Fruit fly (Drosophila melanogaster): ENCODE measurements around the gene CG12502.

The CG12502 gene

DNA sequence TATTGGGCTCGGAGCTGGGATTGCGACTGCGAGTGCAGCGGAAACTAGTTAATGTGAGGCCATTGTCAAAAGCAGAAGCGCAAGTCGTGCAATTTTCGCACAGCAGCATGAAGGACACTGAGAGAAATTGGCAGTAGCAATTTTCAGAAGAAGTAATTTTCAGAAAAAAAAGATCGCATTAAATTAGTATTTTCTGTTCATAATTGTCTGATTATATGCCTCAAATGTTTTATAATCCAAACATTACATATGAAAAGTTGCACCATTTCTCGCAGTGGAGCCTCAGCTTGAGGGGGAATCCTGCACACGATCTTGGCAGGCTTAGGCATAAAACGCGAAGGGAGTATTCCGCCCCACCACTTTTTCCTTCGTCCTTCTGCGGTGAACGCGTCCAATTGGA lies 39.2 kb downstream of the CG12502 start (continued):
- peak; percentile 45; the same call in 1 of the 3 replicates for TF ChIP-seq CG11093 (GFP tag; IDR thresholded peaks at IDR 0.05)
- no peak for TF ChIP-seq Lim3 (GFP tag; IDR thresholded peaks at IDR 0.05)
- no peak for TF ChIP-seq CG3163 (GFP tag; optimal IDR thresholded peaks at IDR 0.05)
- TF ChIP-seq slou (GFP tag; optimal IDR thresholded peaks at IDR 0.05), result no peak
- peak; percentile 58 for TF ChIP-seq CG6254 (GFP tag; optimal IDR thresholded peaks at IDR 0.05)
- TF ChIP-seq jigr1 (GFP tag; IDR thresholded peaks at IDR 0.05), result no peak
- no peak for TF ChIP-seq CG15479 (GFP tag; optimal IDR thresholded peaks at IDR 0.05)
- TF ChIP-seq CG11504 (tag; optimal IDR thresholded peaks at IDR 0.05), result peak; percentile 57
- no peak for TF ChIP-seq B-H2 (GFP tag; optimal IDR thresholded peaks at IDR 0.05)
- TF ChIP-seq CG7357 (GFP tag; IDR thresholded peaks at IDR 0.05), result peak; percentile 55; the same call in 1 of the 3 replicates
- TF ChIP-seq CG9727 (GFP tag; optimal IDR thresholded peaks at IDR 0.05), result peak; percentile 20
- peak; percentile 27 for TF ChIP-seq CG7745 (tag; optimal IDR thresholded peaks at IDR 0.05)
- TF ChIP-seq jumu (GFP tag; optimal IDR thresholded peaks at IDR 0.05), result peak; percentile 65
- peak; percentile 46; the same call in 1 of the 2 replicates for TF ChIP-seq Rx (GFP tag; IDR thresholded peaks at IDR 0.05)
- TF ChIP-seq CG18619 (GFP tag; optimal IDR thresholded peaks at IDR 0.05), result peak; percentile 23
- peak; percentile 43 for TF ChIP-seq Max (GFP tag; optimal IDR thresholded peaks at IDR 0.05)
- TF ChIP-seq ro (GFP tag; IDR thresholded peaks at IDR 0.05), result 0 out of 2 replicates have a peak, but pooled peaks have one; percentile 23
- no peak for TF ChIP-seq crp (GFP tag; optimal IDR thresholded peaks at IDR 0.05)
- TF ChIP-seq Dfd (GFP tag; optimal IDR thresholded peaks at IDR 0.05), result no peak
- peak; percentile 52 for TF ChIP-seq CG17385 (GFP tag; optimal IDR thresholded peaks at IDR 0.05)
- TF ChIP-seq CG6854 (GFP tag; optimal IDR thresholded peaks at IDR 0.05), result no peak
- peak; percentile 66 for TF ChIP-seq pnt (GFP tag; optimal IDR thresholded peaks at IDR 0.05)
- peak; percentile 45 for TF ChIP-seq jing (GFP tag; optimal IDR thresholded peaks at IDR 0.05)
- no peak for TF ChIP-seq amos (GFP tag; IDR thresholded peaks at IDR 0.05; ENCODE audit: partially characterized antibody)
- peak; percentile 38; the same call in 1 of the 2 replicates for TF ChIP-seq slbo (GFP tag; IDR thresholded peaks at IDR 0.05)
- peak; percentile 12 for TF ChIP-seq CG12659 (GFP tag; optimal IDR thresholded peaks at IDR 0.05)
- peak; percentile 72 for TF ChIP-seq Antp (GFP tag; optimal IDR thresholded peaks at IDR 0.05)
- peak; percentile 38 for TF ChIP-seq Lhr (GFP tag; optimal IDR thresholded peaks at IDR 0.05)
- TF ChIP-seq sqz (GFP tag; optimal IDR thresholded peaks at IDR 0.05), result peak; percentile 31
- TF ChIP-seq unpg (GFP tag; optimal IDR thresholded peaks at IDR 0.05), result peak; percentile 72
- no peak for TF ChIP-seq MESR4 (GFP tag; optimal IDR thresholded peaks at IDR 0.05)
- no peak for TF ChIP-seq inv (GFP tag; IDR thresholded peaks at IDR 0.05; ENCODE audit: partially characterized antibody)
- TF ChIP-seq chn (GFP tag; optimal IDR thresholded peaks at IDR 0.05), result peak; percentile 41
- TF ChIP-seq E2f2 (GFP tag; IDR thresholded peaks at IDR 0.05), result peak; percentile 15; the same call in 1 of the 2 replicates
- TF ChIP-seq tio (GFP tag; optimal IDR thresholded peaks at IDR 0.05), result peak; percentile 39
- peak; percentile 37; the same call in 1 of the 2 replicates for TF ChIP-seq sob (GFP tag; IDR thresholded peaks at IDR 0.05)
- no peak for TF ChIP-seq Dip2 (GFP tag; IDR thresholded peaks at IDR 0.05)
- TF ChIP-seq CG9609 (GFP tag; optimal IDR thresholded peaks at IDR 0.05), result peak; percentile 46
- peak; percentile 5 to 44 for TF ChIP-seq dpn (GFP tag; optimal IDR thresholded peaks at IDR 0.05)
- peak; percentile 24 for TF ChIP-seq CG7556 (GFP tag; optimal IDR thresholded peaks at IDR 0.05)
- peak; percentile 3 for TF ChIP-seq disco-r (GFP tag; optimal IDR thresholded peaks at IDR 0.05)
- TF ChIP-seq CG9437 (GFP tag; optimal IDR thresholded peaks at IDR 0.05), result peak; percentile 10
- peak; percentile 48 for TF ChIP-seq CG10366 (GFP tag; IDR thresholded peaks at IDR 0.05)
- peak; percentile 52 for TF ChIP-seq CG18599 (GFP tag; optimal IDR thresholded peaks at IDR 0.05)
- peak; percentile 66 for TF ChIP-seq CG2875 (GFP tag; optimal IDR thresholded peaks at IDR 0.05)
- peak; percentile 31; the same call in 1 of the 2 replicates for TF ChIP-seq CG4360 (GFP tag; IDR thresholded peaks at IDR 0.05)
- TF ChIP-seq CG1233 (GFP tag; optimal IDR thresholded peaks at IDR 0.05), result peak; percentile 19
- peak; percentile 63; the same call in 2 of the 3 replicates for TF ChIP-seq CG34422 (GFP tag; IDR thresholded peaks at IDR 0.05)
- TF ChIP-seq CG7839 (tag; optimal IDR thresholded peaks at IDR 0.05), result peak; percentile 66
- TF ChIP-seq shn (GFP tag; optimal IDR thresholded peaks at IDR 0.05), result peak; percentile 34
